Worm (Caenorhabditis elegans) whole organism, L2 larva: ENCODE results near the gene C54F6.20.

Source experiments
- elt-1 ChIP-seq: fragments of 150-350 bp; optimal IDR thresholded peaks from 2 replicates; lab custom pipeline; 2014; ENCODE audit warnings: missing biosample characterization, missing genetic modification characterization
- elt-3 ChIP-seq: sonication (generic microtip); optimal IDR thresholded peaks from 2 replicates; lab custom pipeline; 2017; ENCODE audit warnings: missing biosample characterization, missing genetic modification characterization
- gmeb-1 ChIP-seq: fragments of 150-350 bp; optimal IDR thresholded peaks from 2 replicates; lab custom pipeline; 2014; ENCODE audit warnings: missing biosample characterization, missing genetic modification characterization
- lin-11 ChIP-seq: fragments of 150-350 bp; sonication (generic microtip); optimal IDR thresholded peaks from 2 replicates; lab custom pipeline; 2014; ENCODE audit warnings: missing biosample characterization, missing genetic modification characterization, inconsistent platforms, mixed read lengths
- lsy-2 ChIP-seq, 2 experiments: fragments of 150-350 bp in 1 of 2; sonication (generic microtip) in 1 of 2; optimal IDR thresholded peaks; 2 replicates each; lab custom pipeline; 2014 to 2017; ENCODE audit warnings: missing biosample characterization in 2 of 2, missing genetic modification characterization in 2 of 2
- mdl-1 ChIP-seq, 2 experiments: fragments of 150-350 bp in 1 of 2; sonication (generic microtip) in 1 of 2; optimal IDR thresholded peaks; 2 replicates each; lab custom pipeline; 2017; ENCODE audit warnings: missing biosample characterization in 2 of 2, missing genetic modification characterization in 2 of 2
- nhr-129 ChIP-seq: fragments of 150-350 bp; optimal IDR thresholded peaks from 2 replicates; lab custom pipeline; 2014; ENCODE audit warnings: missing biosample characterization, missing genetic modification characterization
- nhr-77 ChIP-seq: fragments of 150-350 bp; optimal IDR thresholded peaks from 2 replicates; lab custom pipeline; 2014; ENCODE audit warnings: missing biosample characterization, missing genetic modification characterization
- peb-1 ChIP-seq: fragments of 150-350 bp; optimal IDR thresholded peaks from 2 replicates; lab custom pipeline; 2014; ENCODE audit warnings: missing biosample characterization, missing genetic modification characterization
- sem-4 ChIP-seq: fragments of 150-350 bp; optimal IDR thresholded peaks from 2 replicates; lab custom pipeline; 2014; ENCODE audit warnings: missing biosample characterization, missing genetic modification reagents, missing genetic modification characterization
- snpc-4 ChIP-seq: fragments of 150-350 bp; optimal IDR thresholded peaks from 2 replicates; lab custom pipeline; 2014; ENCODE audit warnings: missing biosample characterization, missing genetic modification characterization
- unc-39 ChIP-seq: fragments of 150-350 bp; optimal IDR thresholded peaks from 2 replicates; lab custom pipeline; 2014; ENCODE audit warnings: missing biosample characterization, missing genetic modification characterization
- unc-62 ChIP-seq: fragments of 150-350 bp; optimal IDR thresholded peaks from 2 replicates; lab custom pipeline; 2014; ENCODE audit warnings: missing biosample characterization, missing genetic modification reagents, missing genetic modification characterization
- zag-1 ChIP-seq: fragments of 150-350 bp; optimal IDR thresholded peaks from 2 replicates; lab custom pipeline; 2014; ENCODE audit warnings: missing biosample characterization, missing genetic modification characterization
- ztf-1 ChIP-seq: fragments of 200-800 bp; sonication (Bioruptor generic); conservative IDR thresholded peaks from 2 replicates; pipeline ENCODE4 v1.3.6; 2022; ENCODE audit warnings: missing genetic modification characterization, missing compliant biosample characterization
- ztf-4 ChIP-seq: fragments of 150-350 bp; optimal IDR thresholded peaks from 2 replicates; lab custom pipeline; 2014; ENCODE audit warnings: missing biosample characterization, missing genetic modification characterization

C54F6.20 gene

ce11 chrV:7570290-7570689, 45.7 kb downstream of the C54F6.20 start, which contains the start of gene clec-212:
TSS of gene clec-212 (minus strand) at chrV:7570390.
- no peak for TF ChIP-seq lsy-2 (tag; optimal IDR thresholded peaks at IDR 0.05; lab: Kevin White, UChicago)
- TF ChIP-seq ztf-1 (GFP tag; lab: Robert Waterston, UW) = no peak
- TF ChIP-seq elt-3 (tag; lab: Kevin White, UChicago) = no peak
- no peak for TF ChIP-seq gmeb-1 (tag; lab: Kevin White, UChicago)
- TF ChIP-seq nhr-129 (tag; lab: Kevin White, UChicago) = no peak
- TF ChIP-seq unc-39 (tag; lab: Kevin White, UChicago) = no peak
- no peak for TF ChIP-seq ztf-4
- no peak for TF ChIP-seq sem-4 (tag; lab: Kevin White, UChicago)
- no peak for TF ChIP-seq snpc-4 (tag; lab: Kevin White, UChicago)
- TF ChIP-seq zag-1 (tag; lab: Kevin White, UChicago) = no peak

DNA sequence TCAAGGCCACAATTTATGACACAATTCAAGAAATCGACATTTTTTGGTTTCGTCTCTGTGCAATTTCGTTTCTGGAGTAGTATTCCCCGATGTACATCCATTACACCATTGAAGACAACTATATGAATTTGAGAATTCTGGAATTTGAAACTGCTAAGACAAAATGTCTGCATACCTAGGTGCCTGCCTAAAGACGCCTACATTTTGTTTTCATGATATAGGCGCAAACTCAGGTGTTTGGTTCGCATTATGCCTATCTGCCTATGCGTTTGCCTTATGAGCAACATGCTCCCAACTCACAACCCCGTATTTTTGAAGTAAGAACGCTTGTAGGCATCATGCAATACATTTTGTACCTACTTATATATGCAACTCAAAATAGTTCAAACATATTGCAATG, 46.4 kb downstream of the C54F6.20 start, which contains the start of gene F19F10.14:
Gene F19F10.14 (minus strand): TSS at position 101 of the 400 bp plus-strand sequence.
- TF ChIP-seq lin-11 = no peak
- no peak for TF ChIP-seq mdl-1 (tag; optimal IDR thresholded peaks at IDR 0.05; lab: Kevin White, UChicago)
- no peak for TF ChIP-seq unc-62 (GFP tag; lab: Kevin White, UChicago)
- no peak for TF ChIP-seq gmeb-1 (tag; lab: Kevin White, UChicago)
- TF ChIP-seq elt-1 (tag; lab: Kevin White, UChicago) = no peak
- no peak for TF ChIP-seq nhr-77 (tag; lab: Kevin White, UChicago)
- no peak for TF ChIP-seq unc-39 (tag; lab: Kevin White, UChicago)
- TF ChIP-seq peb-1 (tag; lab: Kevin White, UChicago) = no peak
- no peak for TF ChIP-seq snpc-4 (tag; lab: Kevin White, UChicago)
